Fruit fly (Drosophila melanogaster) whole organism: ENCODE measurements around the gene CG12766.

Source experiments
- EcR ChIP-seq, 2 experiments: fragments of >200 bp; optimal IDR thresholded peaks; 2 replicates each; lab custom pipeline; 2017; ENCODE audit warnings: missing biosample characterization in 2 of 2, missing genetic modification characterization in 2 of 2, missing genetic modification reagents in 2 of 2
- psq ChIP-seq: fragments of >200 bp; optimal IDR thresholded peaks from 2 replicates; lab custom pipeline; 2017

DNA sequence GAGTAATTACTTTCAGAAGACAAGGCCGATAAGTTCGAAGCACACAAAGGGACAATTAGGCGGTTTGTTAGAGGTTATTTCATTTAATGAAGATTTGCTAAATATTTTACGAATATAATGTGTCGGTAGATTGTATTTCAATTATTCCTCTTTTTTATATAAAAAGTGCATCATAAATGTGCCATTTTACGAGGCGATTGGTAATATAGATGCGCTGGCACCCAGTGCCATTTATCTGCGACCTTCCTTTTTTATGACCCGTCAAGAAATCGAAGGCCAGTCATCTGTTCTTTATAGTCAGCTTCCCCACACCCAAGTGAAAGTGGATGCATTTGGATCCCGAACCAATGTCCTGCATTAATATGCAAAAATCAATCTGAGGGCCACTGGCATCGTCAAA lies 12.5 kb downstream of the CG12766 start:
- TF ChIP-seq EcR (GFP tag; optimal IDR thresholded peaks at IDR 0.05; lab: Kevin White, UChicago) (no peak), psq (no peak)
